Worm (Caenorhabditis elegans) whole organism, young adult: ENCODE data around the gene srv-9.

Experiments
- K11D2.4 ChIP-seq: fragments of 200-800 bp; sonication (Bioruptor generic); IDR thresholded peaks from 2 replicates; pipeline ENCODE4 v1.3.6; 2022; ENCODE audit warnings: missing genetic modification reagents, missing genetic modification characterization, missing compliant biosample characterization
- mcd-1 ChIP-seq: fragments of 200-800 bp; sonication (Bioruptor generic); IDR thresholded peaks from 2 replicates; pipeline ENCODE4 v1.3.6; 2022; ENCODE audit warnings: missing genetic modification reagents, missing genetic modification characterization, missing compliant biosample characterization
- rec-8 ChIP-seq, 2 experiments: sonication (generic microtip); optimal IDR thresholded peaks; 2 replicates each; lab custom pipeline; 2016; ENCODE audit warnings: mild to moderate bottlenecking in 2 of 2, missing genetic modification characterization in 2 of 2, missing genetic modification reagents in 2 of 2, missing genotype in 2 of 2, missing biosample characterization in 1 of 2, missing compliant biosample characterization in 1 of 2, moderate library complexity in 1 of 2
- tbp1 ChIP-seq: fragments of 200-800 bp; sonication (Bioruptor generic); optimal IDR thresholded peaks from 2 replicates; lab custom pipeline; 2018; ENCODE audit warnings: mild to moderate bottlenecking, missing genetic modification characterization, missing compliant biosample characterization

DNA sequence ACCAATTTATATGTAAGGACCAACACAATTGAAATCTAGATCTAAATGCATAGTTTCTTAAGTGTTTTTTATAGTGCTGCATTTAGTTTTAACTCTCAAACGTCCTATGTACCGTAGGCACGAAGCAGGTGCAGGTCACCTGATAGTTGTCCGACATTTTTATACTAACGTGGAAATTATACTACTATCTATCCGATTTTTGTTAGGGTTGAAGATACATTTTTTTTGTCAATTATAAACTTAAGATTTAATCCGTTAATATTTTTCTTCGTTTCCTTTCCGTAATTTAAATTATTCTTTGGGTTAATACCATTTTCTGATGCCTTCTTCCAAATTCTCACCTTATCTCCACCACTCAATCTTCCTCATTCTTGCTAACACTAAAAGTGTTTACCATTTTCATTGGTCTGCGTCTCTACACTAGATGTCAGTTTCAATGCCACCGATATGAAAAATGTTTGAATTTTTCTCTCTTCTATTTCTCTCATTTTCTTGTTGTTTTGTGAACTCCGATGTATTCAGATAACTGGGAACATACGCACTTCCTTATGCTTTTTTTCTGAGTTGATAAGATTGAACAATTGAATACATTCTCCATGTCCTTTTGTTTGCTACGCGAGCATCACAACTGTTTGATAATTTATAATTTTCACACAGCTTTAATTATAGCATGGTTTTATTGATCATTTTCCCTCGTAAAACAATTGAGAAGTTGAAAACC lies 22.4 kb upstream of the srv-9 start, which contains the start of gene Y2H9A.4:
- no peak for TF ChIP-seq tbp1 (GFP tag; lab: Kevin White, UChicago)
- no peak for TF ChIP-seq rec-8 (tag; optimal IDR thresholded peaks at IDR 0.05; lab: Kevin White, UChicago)
- TF ChIP-seq K11D2.4 = no peak
- no peak for TF ChIP-seq mcd-1 (GFP tag; lab: Robert Waterston, UW)
